Worm (Caenorhabditis elegans) whole organism, mixed stage, embryonic: ENCODE results near the gene pqn-39.
A peak's percentile ranks its signal among the peaks of the same experiment; 100 is the strongest.

ENCODE experiments used
- M03D4.4 ChIP-seq: sonication (generic microtip); optimal IDR thresholded peaks from 2 replicates; lab custom pipeline; 2017; ENCODE audit warnings: mild to moderate bottlenecking, missing genetic modification characterization, missing compliant biosample characterization
- bed-3 ChIP-seq: fragments of 200-800 bp; sonication (Bioruptor generic); optimal IDR thresholded peaks from 3 replicates; lab custom pipeline; 2018; ENCODE audit warnings: mild to moderate bottlenecking, missing genetic modification characterization, moderate library complexity, missing compliant biosample characterization
- blmp-1 ChIP-seq: fragments of 150-350 bp; optimal IDR thresholded peaks from 2 replicates; lab custom pipeline; 2014; ENCODE audit warnings: missing biosample characterization, missing genetic modification characterization
- ceh-39 ChIP-seq: fragments of 150-350 bp; optimal IDR thresholded peaks from 2 replicates; lab custom pipeline; 2014; ENCODE audit warnings: missing biosample characterization, missing genetic modification characterization
- ceh-43 ChIP-seq: fragments of 200-800 bp; sonication (Bioruptor generic); optimal IDR thresholded peaks from 2 replicates; lab custom pipeline; 2018; ENCODE audit warnings: mild to moderate bottlenecking, missing genetic modification characterization, moderate library complexity, missing compliant biosample characterization
- ceh-83 ChIP-seq: fragments of 200-800 bp; sonication (Bioruptor generic); optimal IDR thresholded peaks from 2 replicates; lab custom pipeline; 2018; ENCODE audit warnings: mild to moderate bottlenecking, missing genetic modification characterization, missing compliant biosample characterization
- ces-1 ChIP-seq: fragments of 150-350 bp; optimal IDR thresholded peaks from 2 replicates; lab custom pipeline; 2014; ENCODE audit warnings: missing biosample characterization, missing genetic modification reagents, missing genetic modification characterization
- drap-1 ChIP-seq: fragments of 200-800 bp; sonication (Bioruptor generic); optimal IDR thresholded peaks from 3 replicates; lab custom pipeline; 2018; ENCODE audit warnings: mild to moderate bottlenecking, missing genetic modification characterization, missing compliant biosample characterization
- elt-1 ChIP-seq: sonication (generic microtip); optimal IDR thresholded peaks from 2 replicates; lab custom pipeline; 2017; ENCODE audit warnings: missing genetic modification characterization, mild to moderate bottlenecking, missing compliant biosample characterization, antibody characterized with exemption, moderate library complexity, borderline replicate concordance; ENCODE audit not compliant: insufficient read depth
- flh-1 ChIP-seq: fragments of 200-800 bp; sonication (Bioruptor generic); optimal IDR thresholded peaks from 2 replicates; lab custom pipeline; 2018; ENCODE audit warnings: mild to moderate bottlenecking, missing genetic modification characterization, moderate library complexity, missing compliant biosample characterization
- ham-2 ChIP-seq: fragments of 200-800 bp; sonication (Bioruptor generic); optimal IDR thresholded peaks from 2 replicates; lab custom pipeline; 2018; ENCODE audit warnings: mild to moderate bottlenecking, missing genetic modification characterization, missing compliant biosample characterization
- hlh-1 ChIP-seq: fragments of 150-350 bp; optimal IDR thresholded peaks from 2 replicates; lab custom pipeline; 2014; ENCODE audit warnings: missing biosample characterization, missing genetic modification reagents, missing genetic modification characterization
- lsy-2 ChIP-seq: fragments of 150-350 bp; optimal IDR thresholded peaks from 2 replicates; lab custom pipeline; 2014; ENCODE audit warnings: missing biosample characterization, missing genetic modification characterization
- mab-5 ChIP-seq: fragments of 150-350 bp; optimal IDR thresholded peaks from 2 replicates; lab custom pipeline; 2014; ENCODE audit warnings: missing biosample characterization, missing genetic modification characterization
- mep-1 ChIP-seq: fragments of 150-350 bp; optimal IDR thresholded peaks from 2 replicates; lab custom pipeline; 2017; ENCODE audit warnings: missing biosample characterization, missing genetic modification reagents, missing genetic modification characterization, inconsistent platforms
- mls-2 ChIP-seq: sonication (generic microtip); optimal IDR thresholded peaks from 2 replicates; lab custom pipeline; 2016; ENCODE audit warnings: mild to moderate bottlenecking, missing genetic modification characterization, moderate library complexity, missing compliant biosample characterization
- nhr-237 ChIP-seq: fragments of 150-350 bp; optimal IDR thresholded peaks from 2 replicates; lab custom pipeline; 2014; ENCODE audit warnings: missing biosample characterization, missing genetic modification characterization
- nhr-28 ChIP-seq: fragments of 150-350 bp; optimal IDR thresholded peaks from 2 replicates; lab custom pipeline; 2014; ENCODE audit warnings: missing biosample characterization, missing genetic modification characterization
- nhr-76 ChIP-seq: sonication (generic microtip); optimal IDR thresholded peaks from 2 replicates; lab custom pipeline; 2017; ENCODE audit warnings: missing biosample characterization, missing genetic modification characterization
- pha-4 ChIP-seq: fragments of 150-350 bp; optimal IDR thresholded peaks from 2 replicates; lab custom pipeline; 2018; ENCODE audit warnings: missing biosample characterization, missing genetic modification reagents, missing genetic modification characterization
- sem-2 ChIP-seq: fragments of 200-800 bp; sonication (Bioruptor generic); optimal IDR thresholded peaks from 2 replicates; lab custom pipeline; 2018; ENCODE audit warnings: mild to moderate bottlenecking, missing genetic modification characterization, missing compliant biosample characterization
- snpc-4 ChIP-seq: fragments of 150-350 bp; optimal IDR thresholded peaks from 2 replicates; lab custom pipeline; 2014; ENCODE audit warnings: missing biosample characterization, missing genetic modification characterization
- sptf-1 ChIP-seq: sonication (generic microtip); optimal IDR thresholded peaks from 2 replicates; lab custom pipeline; 2017; ENCODE audit warnings: mild to moderate bottlenecking, missing genetic modification characterization, moderate library complexity, missing compliant biosample characterization
- unc-120 ChIP-seq: sonication (generic microtip); optimal IDR thresholded peaks from 2 replicates; lab custom pipeline; 2017; ENCODE audit warnings: missing genetic modification characterization, missing compliant biosample characterization; ENCODE audit not compliant: poor library complexity, severe bottlenecking
- unc-39 ChIP-seq: fragments of 150-350 bp; optimal IDR thresholded peaks from 2 replicates; lab custom pipeline; 2014; ENCODE audit warnings: missing biosample characterization, missing genetic modification characterization
- unc-62 ChIP-seq: fragments of 150-350 bp; optimal IDR thresholded peaks from 2 replicates; lab custom pipeline; 2014; ENCODE audit warnings: missing biosample characterization, missing genetic modification reagents, missing genetic modification characterization
- zip-8 ChIP-seq: fragments of 150-350 bp; optimal IDR thresholded peaks from 2 replicates; lab custom pipeline; 2014; ENCODE audit warnings: missing biosample characterization, missing genetic modification characterization

pqn-39 gene

DNA sequence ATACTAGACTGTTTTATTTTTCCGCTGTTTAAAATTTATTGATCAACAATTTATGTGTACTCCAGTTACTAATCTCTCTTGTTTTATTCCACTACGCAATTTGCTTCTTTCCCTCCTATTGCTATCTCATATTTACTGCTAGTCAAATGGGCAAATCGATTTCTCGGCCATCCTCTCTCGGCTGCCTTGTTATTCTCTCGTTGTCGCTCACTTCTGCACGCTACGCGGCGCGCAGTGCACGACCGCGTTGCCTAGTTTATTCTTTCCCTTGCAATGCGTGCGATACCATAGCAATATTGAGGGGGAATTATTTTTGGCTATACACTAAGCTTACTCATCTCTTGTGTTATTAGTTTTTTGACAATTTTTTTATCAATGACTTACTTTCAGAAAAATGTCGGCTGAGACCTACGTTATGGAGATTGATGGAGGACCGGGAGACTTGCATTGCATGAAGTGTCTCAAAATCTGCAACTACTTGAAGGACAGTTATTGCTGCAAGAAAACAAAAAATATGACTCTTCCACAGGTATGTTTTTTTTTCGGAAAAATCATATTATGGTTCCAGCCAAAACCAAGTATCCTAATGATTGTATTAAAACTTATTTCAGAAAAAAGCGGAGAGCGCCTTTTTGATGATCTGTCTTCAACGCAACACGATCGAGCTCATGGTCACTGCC is 9.1 kb upstream of the pqn-39 start, which contains the start of gene F48F7.6:
F48F7.6 (plus strand) TSS at position 391 of the 680 bp plus-strand sequence.
- TF ChIP-seq snpc-4 (tag; lab: Kevin White, UChicago) (no peak), lsy-2 (tag; lab: Kevin White, UChicago) (no peak), bed-3 (no peak), hlh-1 (tag; lab: Kevin White, UChicago) (peak; percentile 40), unc-62 (GFP tag; lab: Kevin White, UChicago) (peak; percentile 28), mep-1 (tag; lab: Kevin White, UChicago) (peak; percentile 58), mab-5 (tag; lab: Kevin White, UChicago) (no peak), sem-2 (GFP tag; lab: Kevin White, UChicago) (no peak), ceh-39 (peak; percentile 80), zip-8 (tag; lab: Kevin White, UChicago) (no peak), unc-120 (tag; lab: Kevin White, UChicago) (peak; percentile 12), M03D4.4 (peak; percentile 6), elt-1 (tag; lab: Kevin White, UChicago) (no peak), flh-1 (GFP tag; lab: Kevin White, UChicago) (no peak), nhr-237 (tag; lab: Kevin White, UChicago) (peak; percentile 42), ham-2 (GFP tag; lab: Kevin White, UChicago) (peak; percentile 74), ceh-83 (GFP tag; lab: Kevin White, UChicago) (no peak), drap-1 (GFP tag; lab: Kevin White, UChicago) (peak; percentile 31), pha-4 (tag; lab: Kevin White, UChicago) (peak; percentile 42), ces-1 (peak; percentile 67), mls-2 (tag; lab: Kevin White, UChicago) (no peak), sptf-1 (tag; lab: Kevin White, UChicago) (peak; percentile 38)

DNA sequence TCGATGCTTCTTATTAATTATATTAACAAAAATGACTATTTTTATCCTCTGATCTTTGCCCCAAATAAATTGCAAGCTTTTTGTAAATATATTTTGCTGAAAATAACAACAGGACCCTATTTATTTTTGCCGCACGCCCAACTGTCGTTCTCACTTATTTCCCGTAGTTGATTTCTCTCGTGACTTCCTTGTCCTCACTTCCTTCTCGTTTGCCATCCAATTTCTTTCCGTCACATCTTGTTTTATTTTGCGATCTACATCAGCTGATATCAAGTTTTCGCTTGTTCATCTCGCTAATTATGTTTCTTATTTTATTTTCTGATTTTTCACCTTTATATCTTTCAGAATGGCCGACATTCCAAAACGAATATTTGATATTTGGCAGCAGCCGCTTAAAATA is 6.8 kb upstream of the pqn-39 start, which contains the start of gene F48F7.5:
F48F7.5 (plus strand) TSS at position 340 of the 400 bp plus-strand sequence.
- TF ChIP-seq ceh-43 (GFP tag; lab: Kevin White, UChicago) (no peak), lsy-2 (tag; lab: Kevin White, UChicago) (no peak), nhr-28 (no peak), ces-1 (no peak), nhr-76 (tag; lab: Kevin White, UChicago) (no peak), zip-8 (tag; lab: Kevin White, UChicago) (no peak), ceh-39 (no peak), pha-4 (tag; lab: Kevin White, UChicago) (no peak), mls-2 (tag; lab: Kevin White, UChicago) (no peak), blmp-1 (tag; lab: Kevin White, UChicago) (no peak), unc-120 (tag; lab: Kevin White, UChicago) (no peak), drap-1 (GFP tag; lab: Kevin White, UChicago) (no peak), unc-39 (tag; lab: Kevin White, UChicago) (no peak), unc-62 (GFP tag; lab: Kevin White, UChicago) (no peak), mep-1 (tag; lab: Kevin White, UChicago) (no peak), ceh-83 (GFP tag; lab: Kevin White, UChicago) (no peak)

DNA sequence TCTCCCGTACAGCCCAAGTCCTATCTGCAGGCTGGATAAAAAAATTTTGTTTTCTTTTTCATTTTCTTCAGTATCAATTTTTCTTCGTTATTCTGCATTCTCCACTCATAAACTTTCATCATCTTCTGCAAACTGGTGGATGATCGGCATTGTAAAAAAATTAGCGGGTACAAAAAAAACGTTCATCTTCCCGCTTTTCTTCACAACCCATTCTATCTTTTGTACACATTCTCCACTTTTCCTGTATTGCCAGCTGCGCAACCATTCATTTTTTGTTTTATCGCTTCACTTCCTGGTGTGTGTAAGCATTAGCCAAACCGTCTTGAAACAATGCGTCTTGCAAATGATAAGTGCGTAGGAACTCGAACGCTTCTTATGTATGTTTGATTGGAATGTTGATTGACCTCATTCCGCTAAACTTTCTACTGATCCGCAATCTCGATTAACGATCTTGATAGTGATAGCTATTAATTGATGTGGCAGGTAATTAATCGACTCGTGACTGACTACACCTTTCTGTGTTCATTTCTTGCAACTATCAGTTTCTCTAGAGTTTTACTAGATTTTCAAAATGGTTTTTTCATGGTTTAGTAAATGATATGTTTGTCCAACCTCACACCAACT is 6.1 kb upstream of the pqn-39 start:
- TF ChIP-seq ham-2 (GFP tag; lab: Kevin White, UChicago) (peak; percentile 85), unc-62 (GFP tag; lab: Kevin White, UChicago) (peak; percentile 75), mls-2 (tag; lab: Kevin White, UChicago) (no peak), pha-4 (tag; lab: Kevin White, UChicago) (no peak), elt-1 (tag; lab: Kevin White, UChicago) (peak; percentile 80)

DNA sequence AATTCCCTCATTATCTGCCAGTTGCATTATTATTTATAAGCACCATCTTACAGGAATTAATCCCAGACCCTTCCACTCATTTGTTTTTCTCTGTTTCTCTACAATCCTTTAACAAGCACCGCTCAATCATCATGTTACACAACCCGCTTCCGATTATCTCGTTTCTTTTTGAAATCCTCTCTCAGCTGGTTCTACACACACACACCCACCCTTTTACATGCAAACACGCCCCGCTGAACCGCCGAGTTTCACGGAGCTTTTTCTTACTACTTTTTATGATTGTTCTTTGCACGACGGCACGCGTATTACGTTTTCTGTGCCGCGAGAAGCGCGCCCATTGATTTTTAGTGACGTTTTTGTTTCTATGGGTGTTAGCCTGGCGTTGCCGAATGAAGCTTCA is 5.3 kb upstream of the pqn-39 start:
- TF ChIP-seq ham-2 (GFP tag; lab: Kevin White, UChicago) = no peak
- TF ChIP-seq unc-120 (tag; lab: Kevin White, UChicago) = peak; percentile 54
- TF ChIP-seq ces-1 = peak; percentile 53
